Worm (Caenorhabditis elegans): ENCODE measurements around the gene Y53G8B.2.

Y53G8B.2 gene

ce11 chrIII:3070026-3070573, 33.7 kb downstream of the Y53G8B.2 start, which contains the start of gene H06I04.3 (continued):
- TF ChIP-seq B0261.1 (tag; optimal IDR thresholded peaks at IDR 0.05) (no peak), mel-28 (tag; optimal IDR thresholded peaks at IDR 0.05; ENCODE audit: borderline replicate concordance) (no peak), unc-62 (GFP tag; optimal IDR thresholded peaks at IDR 0.05) (no peak), sea-2 (GFP tag; IDR thresholded peaks at IDR 0.05) (no peak), pbrm-1 (GFP tag; IDR thresholded peaks at IDR 0.05) (no peak), aptf-2 (GFP tag; conservative IDR thresholded peaks at IDR 0.05) (no peak), him-1 (tag; optimal IDR thresholded peaks at IDR 0.05) (no peak), F37B4.10 (GFP tag; IDR thresholded peaks at IDR 0.05) (no peak), aptf-3 (GFP tag; IDR thresholded peaks at IDR 0.05) (no peak), lin-35 (GFP tag; optimal IDR thresholded peaks at IDR 0.05) (peak in 1 of 3 experiments; percentile 42), hlh-26 (GFP tag; conservative IDR thresholded peaks at IDR 0.05) (no peak)

ce11 chrIII:3069101-3069500, 34.7 kb downstream of the Y53G8B.2 start:
- TF ChIP-seq hlh-12 (tag; optimal IDR thresholded peaks at IDR 0.05): no peak
- no peak for TF ChIP-seq bed-1 (GFP tag; IDR thresholded peaks at IDR 0.05)
- peak; percentile 3 for TF ChIP-seq F49E8.2 (tag; optimal IDR thresholded peaks at IDR 0.05; ENCODE audit: insufficient read depth)
- TF ChIP-seq hrde-1 (tag; optimal IDR thresholded peaks at IDR 0.05; ENCODE audit: borderline replicate concordance): peak; percentile 78
- TF ChIP-seq B0035.1 (tag; optimal IDR thresholded peaks at IDR 0.05): no peak
- TF ChIP-seq nfya-2 (GFP tag; IDR thresholded peaks at IDR 0.05): 0 out of 2 replicates have a peak, but pooled peaks have one; percentile 28
- TF ChIP-seq mel-28 (tag; optimal IDR thresholded peaks at IDR 0.05; ENCODE audit: borderline replicate concordance): no peak
- peak; percentile 88 for TF ChIP-seq B0336.3 (GFP tag; IDR thresholded peaks at IDR 0.05)
- TF ChIP-seq dpff-1 (tag; optimal IDR thresholded peaks at IDR 0.05): peak; percentile 9
- no peak for TF ChIP-seq sea-2 (GFP tag; IDR thresholded peaks at IDR 0.05)
- no peak for TF ChIP-seq ztf-26 (tag; optimal IDR thresholded peaks at IDR 0.05)
- TF ChIP-seq unc-130 (GFP tag; optimal IDR thresholded peaks at IDR 0.05): peak; percentile 58
- TF ChIP-seq C06A6.2 (GFP tag; conservative IDR thresholded peaks at IDR 0.05): no peak
- TF ChIP-seq lsl-1 (GFP tag; optimal IDR thresholded peaks at IDR 0.05): peak; percentile 56
- TF ChIP-seq Y53G8AR.9 (GFP tag; conservative IDR thresholded peaks at IDR 0.05): peak; percentile 79
- no peak for TF ChIP-seq ceh-91 (GFP tag; IDR thresholded peaks at IDR 0.05)
- TF ChIP-seq efl-1 (GFP tag; optimal IDR thresholded peaks at IDR 0.05): peak; percentile 49
- 0 out of 2 replicates have a peak, but pooled peaks have one; percentile 35 for TF ChIP-seq attf-6 (GFP tag; IDR thresholded peaks at IDR 0.05)
- peak; percentile 36 for TF ChIP-seq xnd-1 (tag; optimal IDR thresholded peaks at IDR 0.05)
- TF ChIP-seq him-1 (tag; optimal IDR thresholded peaks at IDR 0.05): no peak
- TF ChIP-seq egl-18 (GFP tag; IDR thresholded peaks at IDR 0.05): no peak
- no peak for TF ChIP-seq hmg-1.2 (GFP tag; IDR thresholded peaks at IDR 0.05)
- no peak; the same call in 1 of the 2 replicates for TF ChIP-seq F33H1.4 (GFP tag; IDR thresholded peaks at IDR 0.05)
- TF ChIP-seq lin-54 (GFP tag; optimal IDR thresholded peaks at IDR 0.05): peak; percentile 65
- TF ChIP-seq zim-3 (tag; optimal IDR thresholded peaks at IDR 0.05): no peak
- TF ChIP-seq sdz-38 (tag; optimal IDR thresholded peaks at IDR 0.05): no peak
- no peak for TF ChIP-seq ZK185.1 (tag; optimal IDR thresholded peaks at IDR 0.05; ENCODE audit: poor library complexity, severe bottlenecking)
- TF ChIP-seq D2030.7 (GFP tag; IDR thresholded peaks at IDR 0.05): peak; percentile 32; the same call in 1 of the 2 replicates
- TF ChIP-seq lin-40 (tag; optimal IDR thresholded peaks at IDR 0.05): no peak
- peak; percentile 81; the same call in 1 of the 2 replicates for TF ChIP-seq ekl-4 (GFP tag; IDR thresholded peaks at IDR 0.05)
- TF ChIP-seq ztf-22 (GFP tag; optimal IDR thresholded peaks at IDR 0.05): no peak
- TF ChIP-seq Y79H2A.3 (GFP tag; conservative IDR thresholded peaks at IDR 0.05): no peak
- TF ChIP-seq snpc-3.4 (tag; optimal IDR thresholded peaks at IDR 0.05): peak; percentile 87
- TF ChIP-seq Y67H2A.10 (GFP tag; conservative IDR thresholded peaks at IDR 0.05): no peak
- TF ChIP-seq rcor-1 (GFP tag; IDR thresholded peaks at IDR 0.05): peak; percentile 65
- TF ChIP-seq let-607 (tag; optimal IDR thresholded peaks at IDR 0.05): no peak
- no peak for TF ChIP-seq K11D2.4 (GFP tag; IDR thresholded peaks at IDR 0.05)
- TF ChIP-seq mcd-1 (GFP tag; IDR thresholded peaks at IDR 0.05): peak; percentile 66; the same call in 1 of the 2 replicates

Measured in whole organism, young adult.